Worm (Caenorhabditis elegans) whole organism, L4 larva: ENCODE measurements around the gene sru-27.

Experiments used
- ZK546.5 ChIP-seq, 2 experiments: sonication (generic microtip); optimal IDR thresholded peaks; 2 replicates each; lab custom pipeline; 2017; ENCODE audit warnings: missing biosample characterization in 2 of 2, missing genetic modification characterization in 2 of 2
- aly-2 ChIP-seq: sonication (generic microtip); optimal IDR thresholded peaks from 2 replicates; lab custom pipeline; 2018; ENCODE audit warnings: missing biosample characterization, missing genetic modification characterization
- ama-1 ChIP-seq: fragments of 150-350 bp; optimal IDR thresholded peaks from 2 replicates; lab custom pipeline; 2014; ENCODE audit warnings: inconsistent platforms, mixed read lengths
- ceh-28 ChIP-seq: fragments of 150-350 bp; optimal IDR thresholded peaks from 2 replicates; lab custom pipeline; 2014; ENCODE audit warnings: missing biosample characterization, missing genetic modification reagents, missing genetic modification characterization
- egl-27 ChIP-seq: sonication (generic microtip); optimal IDR thresholded peaks from 3 replicates; lab custom pipeline; 2017; ENCODE audit warnings: missing biosample characterization, missing genetic modification reagents, missing genetic modification characterization
- madf-5 ChIP-seq, 2 experiments: fragments of 200-800 bp; sonication (Bioruptor generic); IDR thresholded peaks; 2 replicates each; pipeline ENCODE4 v1.3.6; 2022; ENCODE audit warnings: missing compliant biosample characterization in 2 of 2, missing genetic modification characterization in 2 of 2
- mdl-1 ChIP-seq, 2 experiments: fragments of 150-350 bp in 1 of 2; sonication (generic microtip) in 1 of 2; optimal IDR thresholded peaks; 2 replicates each; lab custom pipeline; 2014 to 2017; ENCODE audit warnings: missing biosample characterization in 2 of 2, missing genetic modification characterization in 2 of 2
- nhr-11 ChIP-seq: fragments of 150-350 bp; optimal IDR thresholded peaks from 2 replicates; lab custom pipeline; 2014; ENCODE audit warnings: missing biosample characterization, missing genetic modification characterization
- nhr-28 ChIP-seq: fragments of 150-350 bp; optimal IDR thresholded peaks from 2 replicates; lab custom pipeline; 2014; ENCODE audit warnings: missing biosample characterization, missing genetic modification characterization
- pha-4 ChIP-seq, 2 experiments: fragments of 150-350 bp in 1 of 2; fragments of 200-800 bp in 1 of 2; sonication (Bioruptor generic) in 1 of 2; IDR thresholded peaks in 1 of 2; optimal IDR thresholded peaks in 1 of 2; 2 replicates each; pipeline versions ENCODE4 v1.3.6 to Lab custom; 2014 to 2022; ENCODE audit warnings: missing genetic modification characterization in 2 of 2, missing genetic modification reagents in 2 of 2, missing biosample characterization in 1 of 2, missing compliant biosample characterization in 1 of 2
- saeg-2 ChIP-seq: fragments of 200-800 bp; sonication (Bioruptor generic); IDR thresholded peaks from 2 replicates; pipeline ENCODE4 v1.3.6; 2022; ENCODE audit warnings: missing genetic modification reagents, missing genetic modification characterization, missing compliant biosample characterization

DNA sequence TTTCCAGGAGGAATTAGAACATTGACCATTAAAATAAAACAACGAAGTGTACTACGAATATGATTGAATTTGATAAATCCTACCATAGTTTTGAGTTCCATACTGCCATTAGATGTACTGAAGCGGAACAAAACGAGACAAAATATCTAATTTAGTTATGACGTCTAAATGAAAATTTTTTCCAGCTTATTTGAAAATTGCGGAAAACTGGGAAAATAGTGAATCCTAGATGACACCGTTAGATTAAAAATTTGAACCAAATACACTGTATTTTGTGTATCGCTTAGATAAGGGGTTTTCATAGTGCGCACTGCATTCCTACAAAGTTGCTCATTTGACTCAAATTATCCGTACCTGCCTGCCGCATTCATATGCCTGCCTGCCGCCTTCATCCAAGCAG, 31.9 kb downstream of the sru-27 start, which contains the start of gene K02H11.4:
- no peak for TF ChIP-seq nhr-11 (tag; lab: Kevin White, UChicago)
- TF ChIP-seq madf-5 (GFP tag; IDR thresholded peaks at IDR 0.05; lab: Robert Waterston, UW), result no peak
- no peak for TF ChIP-seq ceh-28 (tag; lab: Kevin White, UChicago)
- TF ChIP-seq ZK546.5 (tag; optimal IDR thresholded peaks at IDR 0.05; lab: Kevin White, UChicago), result no peak
- no peak for TF ChIP-seq nhr-28 (tag; lab: Kevin White, UChicago)
- TF ChIP-seq aly-2, result no peak
- no peak for TF ChIP-seq pha-4 (GFP tag; IDR thresholded peaks at IDR 0.05; lab: Robert Waterston, UW)
- TF ChIP-seq pha-4 (tag; optimal IDR thresholded peaks at IDR 0.05; lab: Kevin White, UChicago), result no peak
- no peak for TF ChIP-seq ama-1
- no peak for TF ChIP-seq mdl-1 (tag; optimal IDR thresholded peaks at IDR 0.05; lab: Kevin White, UChicago)
- no peak for TF ChIP-seq egl-27 (tag; lab: Kevin White, UChicago)
- no peak for TF ChIP-seq saeg-2 (GFP tag; lab: Robert Waterston, UW)
